Worm (Caenorhabditis elegans): Measurements from ENCODE around the gene tba-8.

DNA sequence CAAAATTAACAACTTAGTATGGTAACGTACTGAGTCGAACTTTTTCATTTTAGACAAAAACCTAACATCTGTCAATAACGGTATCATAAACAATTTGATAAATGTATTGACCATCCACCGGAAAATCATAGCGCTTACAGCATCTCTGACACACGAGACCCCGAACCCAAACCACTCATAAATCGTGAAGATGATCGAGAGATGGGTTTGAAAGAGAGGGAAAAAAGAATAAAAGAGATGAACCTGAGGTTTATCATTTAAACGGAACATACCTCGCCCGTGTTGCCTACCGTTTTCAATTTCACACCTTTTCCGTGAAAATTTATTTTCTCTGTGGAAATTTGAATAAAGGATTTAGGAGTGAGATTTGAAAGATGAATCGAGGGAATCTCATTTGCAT lies 31.4 kb upstream of the tba-8 start:
- no peak for TF ChIP-seq dao-5 (tag; optimal IDR thresholded peaks at IDR 0.05)
- no peak for TF ChIP-seq him-1 (tag; optimal IDR thresholded peaks at IDR 0.05)
- no peak for TF ChIP-seq W03F9.2 (tag; optimal IDR thresholded peaks at IDR 0.05)

Data from whole organism, L4/young adult.